Worm (Caenorhabditis elegans) whole organism, midembryonic: Measurements from ENCODE around the gene C53C7.3.

Experiments
- med-1 ChIP-seq: sonication (generic microtip); optimal IDR thresholded peaks from 2 replicates; lab custom pipeline; 2017; ENCODE audit warnings: missing genetic modification characterization, mild to moderate bottlenecking, missing compliant biosample characterization, antibody characterized with exemption, missing genetic modification reagents; ENCODE audit not compliant: insufficient read depth
- ref-1 ChIP-seq: fragments of 200-800 bp; sonication (Bioruptor generic); conservative IDR thresholded peaks from 2 replicates; pipeline ENCODE4 v1.3.6; 2022; ENCODE audit warnings: missing genetic modification reagents, missing genetic modification characterization, missing compliant biosample characterization
- ztf-23 ChIP-seq: fragments of 200-800 bp; sonication (Bioruptor generic); IDR thresholded peaks from 2 replicates; pipeline ENCODE4 v1.3.6; 2022; ENCODE audit warnings: missing genetic modification reagents, missing genetic modification characterization, missing compliant biosample characterization

DNA sequence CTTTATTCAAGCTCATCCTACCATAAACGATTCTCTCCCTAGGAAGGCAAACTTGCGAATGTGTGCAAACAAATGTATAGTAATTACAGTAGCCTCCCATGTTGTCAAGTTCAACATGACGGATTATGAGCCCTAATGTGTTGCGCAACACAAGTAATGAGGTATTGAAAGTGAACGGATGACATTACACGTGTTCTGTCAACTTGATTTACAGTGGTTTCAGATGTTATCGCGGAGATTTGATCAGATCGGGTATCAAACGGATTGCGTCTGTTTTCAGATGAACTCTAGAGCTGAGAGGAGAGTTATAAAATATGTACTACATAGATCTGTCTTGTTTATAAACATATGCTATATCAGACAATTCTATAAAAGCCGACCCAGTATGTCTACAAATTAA, 46.0 kb upstream of the C53C7.3 start:
- TF ChIP-seq ref-1 (GFP tag; lab: Robert Waterston, UW) (no peak), ztf-23 (GFP tag; lab: Robert Waterston, UW) (no peak), med-1 (no peak)
